Worm (Caenorhabditis elegans) whole organism, late embryonic: ENCODE measurements around the gene nlp-29.

Source experiments
- C38D4.7 ChIP-seq: fragments of 200-800 bp; sonication (Bioruptor generic); optimal IDR thresholded peaks from 2 replicates; lab custom pipeline; 2018; ENCODE audit warnings: mild to moderate bottlenecking, missing genetic modification characterization, moderate library complexity, missing compliant biosample characterization
- F13H6.1 ChIP-seq: sonication (generic microtip); optimal IDR thresholded peaks from 2 replicates; lab custom pipeline; 2016; ENCODE audit warnings: missing genetic modification characterization, missing compliant biosample characterization
- K09A11.1 ChIP-seq: sonication (generic microtip); optimal IDR thresholded peaks from 2 replicates; lab custom pipeline; 2017; ENCODE audit warnings: antibody characterized with exemption, mild to moderate bottlenecking, missing genetic modification characterization, missing compliant biosample characterization; ENCODE audit not compliant: insufficient read depth
- Y22D7AL.16 ChIP-seq: sonication (generic microtip); optimal IDR thresholded peaks from 2 replicates; lab custom pipeline; 2016; ENCODE audit warnings: missing genetic modification characterization, missing compliant biosample characterization
- ahr-1 ChIP-seq: sonication (generic microtip); optimal IDR thresholded peaks from 2 replicates; lab custom pipeline; 2016; ENCODE audit warnings: missing genetic modification characterization, missing compliant biosample characterization
- ama-1 ChIP-seq: fragments of 150-350 bp; optimal IDR thresholded peaks from 2 replicates; lab custom pipeline; 2014
- ceh-14 ChIP-seq: sonication (generic microtip); optimal IDR thresholded peaks from 2 replicates; lab custom pipeline; 2016; ENCODE audit warnings: missing genotype, missing genetic modification characterization, missing compliant biosample characterization
- ceh-18 ChIP-seq: sonication (generic microtip); optimal IDR thresholded peaks from 2 replicates; lab custom pipeline; 2016; ENCODE audit warnings: missing genetic modification characterization, missing compliant biosample characterization
- ceh-19 ChIP-seq: fragments of 200-800 bp; sonication (Bioruptor generic); optimal IDR thresholded peaks from 2 replicates; lab custom pipeline; 2018; ENCODE audit warnings: mild to moderate bottlenecking, missing genetic modification characterization, missing compliant biosample characterization
- ceh-22 ChIP-seq: sonication (generic microtip); optimal IDR thresholded peaks from 2 replicates; lab custom pipeline; 2017; ENCODE audit warnings: missing biosample characterization, missing genetic modification characterization
- ceh-24 ChIP-seq: sonication (generic microtip); optimal IDR thresholded peaks from 2 replicates; lab custom pipeline; 2016; ENCODE audit warnings: mild to moderate bottlenecking, missing genetic modification characterization, missing compliant biosample characterization
- ceh-30 ChIP-seq: fragments of 150-350 bp; optimal IDR thresholded peaks from 2 replicates; lab custom pipeline; 2014; ENCODE audit warnings: missing biosample characterization, missing genetic modification characterization
- ceh-31 ChIP-seq: sonication (generic microtip); optimal IDR thresholded peaks from 2 replicates; lab custom pipeline; 2016; ENCODE audit warnings: missing genetic modification characterization, missing compliant biosample characterization
- ceh-34 ChIP-seq: sonication (generic microtip); optimal IDR thresholded peaks from 2 replicates; lab custom pipeline; 2016; ENCODE audit warnings: mild to moderate bottlenecking, missing genetic modification characterization, missing compliant biosample characterization
- ceh-48 ChIP-seq: sonication (generic microtip); optimal IDR thresholded peaks from 2 replicates; lab custom pipeline; 2016; ENCODE audit warnings: missing genetic modification characterization, inconsistent platforms, missing compliant biosample characterization
- ceh-6 ChIP-seq: fragments of 200-800 bp; sonication (Bioruptor generic); optimal IDR thresholded peaks from 2 replicates; lab custom pipeline; 2018; ENCODE audit warnings: mild to moderate bottlenecking, missing genetic modification characterization, missing compliant biosample characterization
- ceh-9 ChIP-seq: sonication (generic microtip); optimal IDR thresholded peaks from 2 replicates; lab custom pipeline; 2016; ENCODE audit warnings: mild to moderate bottlenecking, missing genetic modification characterization, inconsistent platforms, missing compliant biosample characterization
- che-1 ChIP-seq: sonication (generic microtip); optimal IDR thresholded peaks from 2 replicates; lab custom pipeline; 2016; ENCODE audit warnings: mild to moderate bottlenecking, missing genetic modification characterization, missing compliant biosample characterization
- dmd-4 ChIP-seq: sonication (generic microtip); optimal IDR thresholded peaks from 2 replicates; lab custom pipeline; 2016; ENCODE audit warnings: borderline replicate concordance, missing genetic modification characterization, missing compliant biosample characterization
- dve-1 ChIP-seq: sonication (generic microtip); optimal IDR thresholded peaks from 2 replicates; lab custom pipeline; 2017; ENCODE audit warnings: antibody characterized with exemption, mild to moderate bottlenecking, missing genetic modification characterization, missing compliant biosample characterization
- eyg-1 ChIP-seq: sonication (generic microtip); optimal IDR thresholded peaks from 2 replicates; lab custom pipeline; 2016; ENCODE audit warnings: missing genotype, missing genetic modification characterization, missing compliant biosample characterization
- fax-1 ChIP-seq: sonication (generic microtip); optimal IDR thresholded peaks from 2 replicates; lab custom pipeline; 2016; ENCODE audit warnings: missing genotype, missing genetic modification characterization, missing compliant biosample characterization
- fkh-6 ChIP-seq: sonication (generic microtip); optimal IDR thresholded peaks from 2 replicates; lab custom pipeline; 2016; ENCODE audit warnings: missing genetic modification characterization, missing compliant biosample characterization
- hlh-13 ChIP-seq: fragments of 200-800 bp; sonication (Bioruptor generic); optimal IDR thresholded peaks from 2 replicates; lab custom pipeline; 2018; ENCODE audit warnings: mild to moderate bottlenecking, missing genetic modification characterization, missing compliant biosample characterization
- hlh-15 ChIP-seq: sonication (generic microtip); optimal IDR thresholded peaks from 2 replicates; lab custom pipeline; 2016; ENCODE audit warnings: missing genetic modification characterization, missing compliant biosample characterization
- lim-6 ChIP-seq: sonication (generic microtip); optimal IDR thresholded peaks from 2 replicates; lab custom pipeline; 2016; ENCODE audit warnings: missing genetic modification characterization, missing compliant biosample characterization
- lin-11 ChIP-seq: fragments of 200-800 bp; sonication (Bioruptor generic); optimal IDR thresholded peaks from 2 replicates; lab custom pipeline; 2018; ENCODE audit warnings: mild to moderate bottlenecking, missing genetic modification characterization, missing compliant biosample characterization
- madf-2 ChIP-seq: sonication (generic microtip); optimal IDR thresholded peaks from 2 replicates; lab custom pipeline; 2017; ENCODE audit warnings: missing genetic modification characterization, missing compliant biosample characterization
- nfya-1 ChIP-seq: sonication (generic microtip); optimal IDR thresholded peaks from 2 replicates; lab custom pipeline; 2017; ENCODE audit warnings: missing genetic modification characterization, mild to moderate bottlenecking, missing compliant biosample characterization, antibody characterized with exemption, moderate library complexity
- nhr-11 ChIP-seq: fragments of 150-350 bp; optimal IDR thresholded peaks from 2 replicates; lab custom pipeline; 2014; ENCODE audit warnings: missing biosample characterization, missing genetic modification characterization
- nhr-232 ChIP-seq: sonication (generic microtip); optimal IDR thresholded peaks from 2 replicates; lab custom pipeline; 2016; ENCODE audit warnings: missing genetic modification characterization, missing compliant biosample characterization
- pag-3 ChIP-seq: sonication (generic microtip); optimal IDR thresholded peaks from 2 replicates; lab custom pipeline; 2016; ENCODE audit warnings: missing compliant biosample characterization, missing genetic modification characterization, borderline replicate concordance
- pat-9 ChIP-seq: fragments of 200-800 bp; sonication (Bioruptor generic); optimal IDR thresholded peaks from 2 replicates; lab custom pipeline; 2018; ENCODE audit warnings: mild to moderate bottlenecking, missing genetic modification characterization, moderate library complexity, missing compliant biosample characterization
- pha-4 ChIP-seq: fragments of 150-350 bp; optimal IDR thresholded peaks from 2 replicates; lab custom pipeline; 2018; ENCODE audit warnings: missing biosample characterization, missing genetic modification reagents, missing genetic modification characterization
- pqm-1 ChIP-seq: sonication (generic microtip); optimal IDR thresholded peaks from 2 replicates; lab custom pipeline; 2016; ENCODE audit warnings: missing genetic modification characterization, missing compliant biosample characterization
- ref-2 ChIP-seq: sonication (generic microtip); optimal IDR thresholded peaks from 2 replicates; lab custom pipeline; 2016; ENCODE audit warnings: missing genetic modification characterization, missing compliant biosample characterization
- sox-2 ChIP-seq: fragments of 200-800 bp; sonication (Bioruptor generic); IDR thresholded peaks from 2 replicates; pipeline ENCODE4 v1.3.6; 2022; ENCODE audit warnings: missing genetic modification reagents, missing genetic modification characterization, missing compliant biosample characterization
- tbx-2 ChIP-seq: sonication (generic microtip); optimal IDR thresholded peaks from 2 replicates; lab custom pipeline; 2016; ENCODE audit warnings: missing genetic modification characterization, missing compliant biosample characterization
- ttx-3 ChIP-seq: sonication (generic microtip); optimal IDR thresholded peaks from 2 replicates; lab custom pipeline; 2016; ENCODE audit warnings: missing genetic modification reagents, missing genetic modification characterization, missing compliant biosample characterization
- unc-3 ChIP-seq, 2 experiments: fragments of 200-800 bp in 1 of 2; sonication (Bioruptor generic) in 1 of 2; sonication (generic microtip) in 1 of 2; conservative IDR thresholded peaks in 1 of 2; optimal IDR thresholded peaks in 1 of 2; 2 replicates each; pipeline versions ENCODE4 v1.3.6 to Lab custom; 2016 to 2022; ENCODE audit warnings: missing compliant biosample characterization in 2 of 2, missing genetic modification characterization in 2 of 2, missing genetic modification reagents in 1 of 2
- unc-42 ChIP-seq: sonication (generic microtip); optimal IDR thresholded peaks from 2 replicates; lab custom pipeline; 2016; ENCODE audit warnings: missing genotype, missing genetic modification characterization, missing compliant biosample characterization
- unc-55 ChIP-seq: sonication (generic microtip); optimal IDR thresholded peaks from 2 replicates; lab custom pipeline; 2017; ENCODE audit warnings: missing biosample characterization, missing genetic modification reagents, missing genetic modification characterization
- zip-5 ChIP-seq: sonication (generic microtip); optimal IDR thresholded peaks from 2 replicates; lab custom pipeline; 2016; ENCODE audit warnings: missing genetic modification characterization, missing compliant biosample characterization
- ztf-16 ChIP-seq: sonication (generic microtip); optimal IDR thresholded peaks from 2 replicates; lab custom pipeline; 2017; ENCODE audit warnings: missing genetic modification characterization, missing compliant biosample characterization

The nlp-29 gene

DNA sequence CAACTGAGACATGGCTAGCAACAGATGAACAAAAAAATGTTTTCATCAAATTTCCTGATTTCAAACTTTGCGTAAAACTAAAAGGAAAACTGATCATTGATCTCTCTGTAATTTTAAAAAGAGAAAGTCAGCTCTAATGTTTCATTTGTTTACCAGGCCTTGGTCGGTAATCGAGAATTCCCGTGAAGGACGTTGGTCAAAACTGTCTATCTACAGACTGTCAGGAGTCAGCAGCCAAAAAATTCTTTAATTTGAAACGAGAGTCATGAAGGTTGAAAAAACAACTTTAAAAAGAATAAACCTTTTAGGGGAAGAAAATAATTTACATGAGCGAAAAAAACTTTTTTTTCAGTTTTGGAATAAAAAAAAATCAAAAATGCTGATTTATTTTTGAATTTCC lies 879 bp downstream of the nlp-29 start:
- TF ChIP-seq ztf-16 (tag; lab: Kevin White, UChicago) (no peak), hlh-13 (no peak), hlh-15 (no peak), tbx-2 (no peak), pha-4 (no peak), nfya-1 (tag; lab: Kevin White, UChicago) (no peak), ceh-6 (GFP tag; lab: Kevin White, UChicago) (no peak), fkh-6 (tag; lab: Kevin White, UChicago) (no peak)

DNA sequence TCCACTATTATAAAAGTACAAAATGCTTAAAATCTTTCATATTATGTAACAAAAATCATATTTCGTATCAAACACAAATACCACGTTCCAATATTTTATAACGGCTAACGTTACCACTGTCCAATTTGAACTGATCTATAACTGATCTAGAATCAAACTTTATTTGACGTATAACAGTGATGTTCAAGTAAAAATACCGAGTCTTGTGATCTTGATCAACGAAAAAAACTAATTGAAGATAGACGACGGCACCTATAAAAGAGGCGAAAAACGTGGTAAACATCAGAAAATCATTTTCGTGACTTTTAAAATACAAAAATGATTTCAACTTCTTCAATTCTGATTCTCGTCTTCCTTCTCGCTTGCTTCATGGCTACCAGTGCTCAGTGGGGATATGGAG lies 3.4 kb downstream of the nlp-29 start, which contains the start of gene nlp-28:
Gene nlp-28 (plus strand): TSS at position 285 of the 400 bp plus-strand sequence.
- TF ChIP-seq pha-4 (no peak), pat-9 (tag; lab: Kevin White, UChicago) (no peak), ceh-34 (tag; lab: Kevin White, UChicago) (no peak), sox-2 (GFP tag; lab: Robert Waterston, UW) (no peak), dve-1 (tag; lab: Kevin White, UChicago) (no peak), eyg-1 (tag; lab: Kevin White, UChicago) (no peak), nhr-11 (tag; lab: Kevin White, UChicago) (no peak), ceh-18 (tag; lab: Kevin White, UChicago) (no peak), unc-3 (GFP tag; conservative IDR thresholded peaks at IDR 0.05; lab: Robert Waterston, UW) (no peak), unc-3 (tag; optimal IDR thresholded peaks at IDR 0.05; lab: Kevin White, UChicago) (no peak), unc-55 (GFP tag; lab: Kevin White, UChicago) (no peak), ceh-14 (tag; lab: Kevin White, UChicago) (no peak), ceh-22 (tag; lab: Kevin White, UChicago) (no peak), pqm-1 (tag; lab: Kevin White, UChicago) (no peak), ama-1 (no peak), che-1 (tag; lab: Kevin White, UChicago) (no peak), lin-11 (tag; lab: Kevin White, UChicago) (no peak)

DNA sequence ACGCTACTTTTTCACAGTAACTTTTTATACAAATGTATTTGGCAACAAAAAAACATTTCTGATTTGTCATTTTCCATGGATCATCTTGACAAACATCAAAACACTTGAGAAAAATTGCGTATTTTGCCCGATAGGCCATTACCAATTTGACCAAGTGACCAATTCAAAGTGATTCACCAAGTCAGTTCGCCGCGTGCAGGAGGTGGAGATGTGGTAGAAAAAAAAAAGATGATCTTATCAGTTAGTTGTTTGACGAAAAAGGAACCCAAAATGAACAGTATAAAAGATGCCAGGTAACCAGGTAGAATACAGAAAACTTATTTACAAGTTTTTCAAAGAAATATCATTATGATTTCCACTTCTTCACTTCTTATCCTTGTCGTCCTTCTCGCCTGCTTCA lies 4.8 kb downstream of the nlp-29 start, which contains the start of gene nlp-27:
Gene nlp-27 (plus strand): TSS at position 309 of the 400 bp plus-strand sequence.
- TF ChIP-seq ceh-24 (tag; lab: Kevin White, UChicago) (no peak), Y22D7AL.16 (no peak), ceh-48 (tag; lab: Kevin White, UChicago) (no peak), ttx-3 (tag; lab: Kevin White, UChicago) (no peak), C38D4.7 (GFP tag; lab: Kevin White, UChicago) (no peak), madf-2 (no peak), ahr-1 (tag; lab: Kevin White, UChicago) (no peak), ceh-14 (tag; lab: Kevin White, UChicago) (no peak), pqm-1 (tag; lab: Kevin White, UChicago) (no peak), ceh-30 (tag; lab: Kevin White, UChicago) (no peak), ref-2 (tag; lab: Kevin White, UChicago) (no peak), lim-6 (tag; lab: Kevin White, UChicago) (no peak)

DNA sequence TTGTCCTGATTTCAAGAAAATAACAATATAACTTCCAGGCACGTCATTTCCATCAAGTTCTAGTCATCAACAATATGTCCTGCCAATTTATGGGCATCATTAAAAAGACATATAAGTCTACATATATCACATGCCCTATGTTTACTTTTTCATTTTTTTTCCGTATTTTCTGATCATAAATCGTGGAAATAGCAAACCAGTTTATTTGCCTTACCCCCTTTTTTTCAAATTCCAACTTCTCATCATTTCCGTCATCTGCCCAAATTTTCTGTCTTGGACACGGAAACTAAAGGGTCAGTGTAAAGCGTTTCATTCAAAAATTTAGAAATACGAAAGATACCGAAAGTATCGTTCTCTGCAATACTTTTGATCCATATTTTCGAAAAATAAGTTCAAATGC lies 8.1 kb downstream of the nlp-29 start:
- TF ChIP-seq K09A11.1 (no peak), ceh-19 (GFP tag; lab: Kevin White, UChicago) (no peak)

DNA sequence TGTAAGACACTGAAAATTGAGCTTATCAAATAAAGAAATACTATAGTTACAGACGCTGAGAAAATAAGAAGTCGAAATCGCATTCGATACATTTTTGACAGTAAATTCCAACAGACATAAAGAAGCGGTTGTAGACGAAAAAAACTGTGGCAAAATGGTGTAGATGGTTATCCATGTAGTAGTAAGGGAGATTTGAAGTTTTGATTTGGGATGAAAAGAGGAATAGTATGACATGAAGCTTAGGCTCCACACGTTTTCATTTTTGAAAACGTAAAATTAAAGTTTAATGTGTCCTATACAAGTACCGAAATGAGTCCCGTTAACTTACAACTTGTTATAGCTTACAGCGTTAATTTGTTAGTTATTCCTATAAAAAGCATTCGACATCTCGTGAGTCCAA lies 9.8 kb downstream of the nlp-29 start, which contains the start of gene K09D9.9:
Gene K09D9.9 (minus strand): TSS at position 101 of the 400 bp plus-strand sequence.
- TF ChIP-seq dmd-4 (no peak), fkh-6 (tag; lab: Kevin White, UChicago) (no peak), ceh-9 (tag; lab: Kevin White, UChicago) (no peak), ceh-31 (tag; lab: Kevin White, UChicago) (no peak), ceh-24 (tag; lab: Kevin White, UChicago) (no peak), pag-3 (tag; lab: Kevin White, UChicago) (no peak), sox-2 (GFP tag; lab: Robert Waterston, UW) (no peak), unc-42 (tag; lab: Kevin White, UChicago) (no peak), fax-1 (no peak), nhr-232 (tag; lab: Kevin White, UChicago) (no peak), nfya-1 (tag; lab: Kevin White, UChicago) (no peak), F13H6.1 (tag; lab: Kevin White, UChicago) (no peak), unc-3 (GFP tag; conservative IDR thresholded peaks at IDR 0.05; lab: Robert Waterston, UW) (no peak), unc-3 (tag; optimal IDR thresholded peaks at IDR 0.05; lab: Kevin White, UChicago) (no peak), zip-5 (tag; lab: Kevin White, UChicago) (no peak), ref-2 (tag; lab: Kevin White, UChicago) (no peak), pat-9 (tag; lab: Kevin White, UChicago) (no peak)
